Worm (Caenorhabditis elegans) whole organism, young adult: ENCODE measurements around the gene F22H10.11.

Experiments
- B0261.1 ChIP-seq: sonication (generic microtip); optimal IDR thresholded peaks from 2 replicates; lab custom pipeline; 2016; ENCODE audit warnings: mild to moderate bottlenecking, missing genetic modification characterization, moderate library complexity, missing compliant biosample characterization
- B0336.3 ChIP-seq: fragments of 200-800 bp; sonication (Bioruptor generic); IDR thresholded peaks from 2 replicates; pipeline ENCODE4 v1.3.6; 2022; ENCODE audit warnings: missing genetic modification characterization, missing compliant biosample characterization
- F10E7.11 ChIP-seq: sonication (generic microtip); optimal IDR thresholded peaks from 2 replicates; lab custom pipeline; 2017; ENCODE audit warnings: mild to moderate bottlenecking, missing genetic modification characterization, moderate library complexity, missing compliant biosample characterization
- F23B12.7 ChIP-seq: sonication (generic microtip); optimal IDR thresholded peaks from 2 replicates; lab custom pipeline; 2017; ENCODE audit warnings: missing genetic modification characterization, mild to moderate bottlenecking, missing compliant biosample characterization, antibody characterized with exemption, moderate library complexity; ENCODE audit not compliant: insufficient read depth
- F37B4.10 ChIP-seq: fragments of 200-800 bp; sonication (Bioruptor generic); IDR thresholded peaks from 2 replicates; pipeline ENCODE4 v1.3.6; 2022; ENCODE audit warnings: missing genetic modification characterization, missing compliant biosample characterization
- K11D2.4 ChIP-seq: fragments of 200-800 bp; sonication (Bioruptor generic); IDR thresholded peaks from 2 replicates; pipeline ENCODE4 v1.3.6; 2022; ENCODE audit warnings: missing genetic modification reagents, missing genetic modification characterization, missing compliant biosample characterization
- T07F8.4 ChIP-seq: sonication (generic microtip); optimal IDR thresholded peaks from 2 replicates; lab custom pipeline; 2016; ENCODE audit warnings: mild to moderate bottlenecking, missing genetic modification characterization, moderate library complexity, missing compliant biosample characterization
- Y53G8AR.9 ChIP-seq: fragments of 200-800 bp; sonication (Bioruptor generic); conservative IDR thresholded peaks from 2 replicates; pipeline ENCODE4 v1.3.6; 2022; ENCODE audit warnings: missing genetic modification reagents, missing genetic modification characterization, missing compliant biosample characterization
- Y95B8A.8 ChIP-seq: fragments of 200-800 bp; sonication (Bioruptor generic); IDR thresholded peaks from 2 replicates; pipeline ENCODE4 v1.3.6; 2022; ENCODE audit warnings: missing genetic modification reagents, missing genetic modification characterization, missing compliant biosample characterization
- ZK185.1 ChIP-seq: sonication (generic microtip); optimal IDR thresholded peaks from 2 replicates; lab custom pipeline; 2016; ENCODE audit warnings: mild to moderate bottlenecking, missing genetic modification characterization, missing compliant biosample characterization; ENCODE audit not compliant: poor library complexity, severe bottlenecking
- akir-1 ChIP-seq: fragments of 200-800 bp; sonication (Bioruptor generic); optimal IDR thresholded peaks from 2 replicates; lab custom pipeline; 2018; ENCODE audit warnings: mild to moderate bottlenecking, missing genetic modification characterization, moderate library complexity, missing compliant biosample characterization
- aptf-3 ChIP-seq: fragments of 200-800 bp; sonication (Bioruptor generic); IDR thresholded peaks from 2 replicates; pipeline ENCODE4 v1.3.6; 2022; ENCODE audit warnings: missing genetic modification characterization, missing compliant biosample characterization
- atf-7 ChIP-seq: sonication (generic microtip); optimal IDR thresholded peaks from 2 replicates; lab custom pipeline; 2017; ENCODE audit warnings: mild to moderate bottlenecking, missing genetic modification characterization, missing compliant biosample characterization
- attf-5 ChIP-seq: fragments of 200-800 bp; sonication (Bioruptor generic); optimal IDR thresholded peaks from 2 replicates; lab custom pipeline; 2018; ENCODE audit warnings: mild to moderate bottlenecking, missing genetic modification characterization, missing compliant biosample characterization
- ceh-58 ChIP-seq: fragments of 200-800 bp; sonication (Bioruptor generic); IDR thresholded peaks from 2 replicates; pipeline ENCODE4 v1.3.6; 2022; ENCODE audit warnings: missing genetic modification characterization, missing compliant biosample characterization
- ceh-79 ChIP-seq: sonication (generic microtip); optimal IDR thresholded peaks from 2 replicates; lab custom pipeline; 2017; ENCODE audit warnings: mild to moderate bottlenecking, missing genetic modification characterization, missing compliant biosample characterization
- dox-1 ChIP-seq: fragments of 200-800 bp; sonication (Bioruptor generic); IDR thresholded peaks from 2 replicates; pipeline ENCODE4 v1.3.6; 2022; ENCODE audit warnings: missing genetic modification reagents, missing genetic modification characterization, missing compliant biosample characterization
- efl-1 ChIP-seq: fragments of 150-350 bp; optimal IDR thresholded peaks from 2 replicates; lab custom pipeline; 2014; ENCODE audit warnings: missing biosample characterization, missing genetic modification reagents, missing genetic modification characterization
- egrh-3 ChIP-seq: fragments of 200-800 bp; sonication (Bioruptor generic); IDR thresholded peaks from 2 replicates; pipeline ENCODE4 v1.3.6; 2022; ENCODE audit warnings: missing genetic modification reagents, missing genetic modification characterization, missing compliant biosample characterization
- ets-4 ChIP-seq: fragments of 200-800 bp; sonication (Bioruptor generic); optimal IDR thresholded peaks from 2 replicates; lab custom pipeline; 2018; ENCODE audit warnings: mild to moderate bottlenecking, missing genetic modification characterization, missing compliant biosample characterization
- gei-17 ChIP-seq: fragments of 200-800 bp; sonication (Bioruptor generic); optimal IDR thresholded peaks from 2 replicates; lab custom pipeline; 2018; ENCODE audit warnings: mild to moderate bottlenecking, missing genetic modification characterization, missing compliant biosample characterization
- him-1 ChIP-seq: sonication (generic microtip); optimal IDR thresholded peaks from 2 replicates; lab custom pipeline; 2016; ENCODE audit warnings: missing genotype, missing genetic modification reagents, missing genetic modification characterization, missing compliant biosample characterization
- lin-26 ChIP-seq: fragments of 200-800 bp; sonication (Bioruptor generic); IDR thresholded peaks from 2 replicates; pipeline ENCODE4 v1.3.6; 2022; ENCODE audit warnings: missing genetic modification reagents, missing genetic modification characterization, missing compliant biosample characterization
- lin-35 ChIP-seq, 3 experiments: fragments of 150-350 bp in 2 of 3; sonication (generic microtip) in 1 of 3; optimal IDR thresholded peaks; 2 replicates each; lab custom pipeline; 2014 to 2018; ENCODE audit warnings: missing biosample characterization in 3 of 3, missing genetic modification characterization in 3 of 3, missing genetic modification reagents in 3 of 3
- lin-40 ChIP-seq: sonication (generic microtip); optimal IDR thresholded peaks from 2 replicates; lab custom pipeline; 2016; ENCODE audit warnings: missing genetic modification characterization, mild to moderate bottlenecking, missing compliant biosample characterization, missing genotype, missing genetic modification reagents
- lsl-1 ChIP-seq: fragments of 200-800 bp; sonication (Bioruptor generic); optimal IDR thresholded peaks from 2 replicates; lab custom pipeline; 2018; ENCODE audit warnings: mild to moderate bottlenecking, missing genetic modification characterization, moderate library complexity, missing compliant biosample characterization
- lsy-27 ChIP-seq: sonication (generic microtip); optimal IDR thresholded peaks from 2 replicates; lab custom pipeline; 2017; ENCODE audit warnings: missing genetic modification characterization, mild to moderate bottlenecking, missing compliant biosample characterization, antibody characterized with exemption, missing genotype, borderline replicate concordance; ENCODE audit not compliant: insufficient read depth
- madf-6 ChIP-seq: fragments of 200-800 bp; sonication (Bioruptor generic); IDR thresholded peaks from 2 replicates; pipeline ENCODE4 v1.3.6; 2022; ENCODE audit warnings: missing genetic modification reagents, missing genetic modification characterization, missing compliant biosample characterization
- madf-8 ChIP-seq: fragments of 200-800 bp; sonication (Bioruptor generic); conservative IDR thresholded peaks from 2 replicates; pipeline ENCODE4 v1.3.6; 2022; ENCODE audit warnings: missing genetic modification reagents, missing genetic modification characterization, missing compliant biosample characterization
- nfya-1 ChIP-seq: sonication (generic microtip); optimal IDR thresholded peaks from 2 replicates; lab custom pipeline; 2017; ENCODE audit warnings: antibody characterized with exemption, missing compliant biosample characterization, missing genetic modification characterization, borderline replicate concordance; ENCODE audit not compliant: insufficient read depth
- nfyb-1 ChIP-seq: fragments of 200-800 bp; sonication (Bioruptor generic); IDR thresholded peaks from 2 replicates; pipeline ENCODE4 v1.3.6; 2022; ENCODE audit warnings: missing genetic modification reagents, missing genetic modification characterization, missing compliant biosample characterization
- nhr-27 ChIP-seq: fragments of 200-800 bp; sonication (Bioruptor generic); optimal IDR thresholded peaks from 2 replicates; lab custom pipeline; 2018; ENCODE audit warnings: mild to moderate bottlenecking, missing genetic modification characterization, moderate library complexity, missing compliant biosample characterization
- nhr-80 ChIP-seq: sonication (generic microtip); optimal IDR thresholded peaks from 2 replicates; lab custom pipeline; 2016; ENCODE audit warnings: missing genetic modification characterization, missing compliant biosample characterization
- rec-8 ChIP-seq, 2 experiments: sonication (generic microtip); optimal IDR thresholded peaks; 2 replicates each; lab custom pipeline; 2016; ENCODE audit warnings: mild to moderate bottlenecking in 2 of 2, missing genetic modification characterization in 2 of 2, missing genetic modification reagents in 2 of 2, missing genotype in 2 of 2, missing biosample characterization in 1 of 2, missing compliant biosample characterization in 1 of 2, moderate library complexity in 1 of 2
- sea-2 ChIP-seq: fragments of 200-800 bp; sonication (Bioruptor generic); IDR thresholded peaks from 2 replicates; pipeline ENCODE4 v1.3.6; 2022; ENCODE audit warnings: missing genetic modification characterization, missing compliant biosample characterization
- snpc-1.1 ChIP-seq: sonication (generic microtip); optimal IDR thresholded peaks from 2 replicates; lab custom pipeline; 2017; ENCODE audit warnings: missing genetic modification characterization, mild to moderate bottlenecking, missing compliant biosample characterization, antibody characterized with exemption, moderate library complexity, missing genotype, missing genetic modification reagents; ENCODE audit not compliant: insufficient read depth
- snpc-4 ChIP-seq, 5 experiments: fragments of 150-350 bp in 1 of 5; sonication (generic microtip) in 4 of 5; optimal IDR thresholded peaks; 2 replicates each; lab custom pipeline; 2014 to 2018; ENCODE audit warnings: missing genetic modification characterization in 5 of 5, missing biosample characterization in 3 of 5, antibody characterized with exemption in 2 of 5, mild to moderate bottlenecking in 2 of 5, missing compliant biosample characterization in 2 of 5, missing genotype in 2 of 5, moderate library complexity in 2 of 5, missing genetic modification reagents in 1 of 5
- sptf-2 ChIP-seq: fragments of 200-800 bp; sonication (Bioruptor generic); optimal IDR thresholded peaks from 2 replicates; lab custom pipeline; 2018; ENCODE audit warnings: mild to moderate bottlenecking, missing genetic modification characterization, missing compliant biosample characterization
- unc-130 ChIP-seq: sonication (generic microtip); optimal IDR thresholded peaks from 2 replicates; lab custom pipeline; 2016; ENCODE audit warnings: missing genetic modification reagents, missing genetic modification characterization, missing compliant biosample characterization
- ztf-28 ChIP-seq: fragments of 200-800 bp; sonication (Bioruptor generic); IDR thresholded peaks from 2 replicates; pipeline ENCODE4 v1.3.6; 2022; ENCODE audit warnings: missing genetic modification reagents, missing genetic modification characterization, missing compliant biosample characterization

F22H10.11 gene

DNA sequence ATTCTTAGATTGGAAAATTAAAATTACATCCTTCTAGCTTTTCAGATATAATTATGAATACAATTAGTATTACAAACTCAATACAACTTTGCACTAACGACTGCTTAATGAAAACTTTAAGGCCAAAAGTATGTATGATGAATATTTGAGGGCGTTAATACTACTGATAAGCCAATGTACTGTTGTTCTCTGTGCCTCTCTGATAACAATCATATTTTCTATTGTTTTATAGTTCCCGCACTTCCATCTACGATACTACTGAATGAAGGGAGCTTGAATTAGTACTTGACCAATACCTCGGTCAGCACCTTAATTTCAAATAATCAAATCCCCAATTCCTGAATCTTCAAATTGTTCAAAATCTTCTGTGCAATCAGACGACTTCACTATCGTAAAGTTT is 18.7 kb downstream of the F22H10.11 start:
- TF ChIP-seq nhr-80 (peak; percentile 42), atf-7 (no peak)
- TF ChIP-seq, all 124 proteins: peak for 1

DNA sequence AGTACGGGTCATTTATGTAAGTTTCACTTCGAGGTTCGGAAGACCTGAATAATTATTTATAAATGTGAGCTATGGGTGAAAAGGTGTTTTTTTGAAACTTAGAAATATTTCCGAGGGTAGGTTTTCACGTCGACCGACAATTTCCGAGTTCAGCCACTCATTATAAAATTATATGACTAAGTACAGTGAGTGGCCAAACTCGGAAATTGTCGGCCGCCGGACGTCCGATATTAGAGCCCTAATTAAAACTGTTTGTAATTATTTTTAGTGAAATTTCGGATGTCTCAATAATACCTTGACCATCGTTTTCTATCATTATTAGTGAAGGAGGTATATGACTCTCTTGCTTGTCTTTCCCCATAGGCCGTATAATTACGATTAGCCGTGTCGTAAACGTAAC is 20.3 kb downstream of the F22H10.11 start:
- TF ChIP-seq nfyb-1 (GFP tag; lab: Robert Waterston, UW) (no peak), attf-5 (GFP tag; lab: Kevin White, UChicago) (no peak), B0336.3 (no peak), F23B12.7 (no peak), snpc-4 (GFP tag; optimal IDR thresholded peaks at IDR 0.05; lab: Kevin White, UChicago) (no peak), snpc-4 (tag; optimal IDR thresholded peaks at IDR 0.05; lab: Kevin White, UChicago) (peak in 2 of 4 experiments; percentile 80 to 82), efl-1 (GFP tag; lab: Kevin White, UChicago) (no peak), snpc-1.1 (peak; percentile 31), nhr-27 (tag; lab: Kevin White, UChicago) (no peak), gei-17 (no peak), unc-130 (GFP tag; lab: Kevin White, UChicago) (no peak)

DNA sequence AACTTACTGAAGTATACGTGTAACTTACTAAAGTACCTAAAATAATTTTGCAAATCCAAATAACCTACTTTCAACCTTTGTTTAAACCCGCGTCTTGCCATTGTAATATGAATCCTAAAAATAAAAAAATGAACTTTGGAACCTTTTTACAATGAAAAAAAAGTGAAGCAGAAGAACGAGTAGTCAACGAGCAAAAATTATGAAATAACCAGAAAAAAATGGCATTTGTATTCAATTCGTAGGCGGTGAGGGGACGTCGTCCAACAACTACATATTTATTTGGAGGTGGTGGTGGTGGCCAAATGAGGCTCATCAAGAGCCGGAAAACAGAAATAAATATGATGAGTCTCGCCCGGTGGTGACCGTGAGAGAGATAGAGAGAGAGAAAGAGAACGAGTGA is 25.1 kb downstream of the F22H10.11 start, which contains the start of gene F43B10.1:
Gene F43B10.1, minus strand, starts transcription at position 101 of the 400 bp plus-strand sequence.
- TF ChIP-seq madf-8 (GFP tag; lab: Robert Waterston, UW) (no peak), ceh-79 (tag; lab: Kevin White, UChicago) (no peak), nfyb-1 (GFP tag; lab: Robert Waterston, UW) (no peak), T07F8.4 (tag; lab: Kevin White, UChicago) (no peak), sea-2 (GFP tag; lab: Robert Waterston, UW) (no peak), akir-1 (GFP tag; lab: Kevin White, UChicago) (no peak), F10E7.11 (tag; lab: Kevin White, UChicago) (no peak), nfya-1 (tag; lab: Kevin White, UChicago) (no peak), aptf-3 (GFP tag; lab: Robert Waterston, UW) (no peak), ets-4 (GFP tag; lab: Kevin White, UChicago) (no peak), ztf-28 (GFP tag; lab: Robert Waterston, UW) (no peak), egrh-3 (GFP tag; lab: Robert Waterston, UW) (no peak), F37B4.10 (GFP tag; lab: Robert Waterston, UW) (no peak), him-1 (tag; lab: Kevin White, UChicago) (no peak), snpc-1.1 (no peak), lin-26 (GFP tag; lab: Robert Waterston, UW) (no peak), lsl-1 (GFP tag; lab: Kevin White, UChicago) (no peak), ceh-58 (no peak)

DNA sequence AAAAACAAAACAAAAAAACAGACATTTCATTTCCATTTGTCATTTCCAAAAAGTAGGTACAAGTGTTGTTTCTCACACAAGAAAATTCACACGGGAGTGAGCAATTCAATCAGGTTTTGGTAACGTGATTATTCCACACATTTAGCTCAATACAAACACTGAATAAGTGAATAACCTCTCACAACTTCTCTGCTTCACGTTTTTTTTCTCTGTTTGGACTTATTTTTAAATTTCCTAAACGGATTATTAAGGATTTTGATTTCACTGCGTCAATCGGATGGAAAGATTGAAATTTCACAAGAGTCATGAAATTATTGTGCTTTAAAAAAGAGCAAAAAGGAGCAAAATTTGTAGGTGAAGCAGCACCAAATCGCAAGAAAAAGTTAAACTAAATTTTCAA is 27.6 kb downstream of the F22H10.11 start:
- TF ChIP-seq rec-8 (tag; optimal IDR thresholded peaks at IDR 0.05; lab: Kevin White, UChicago) = no peak
- TF ChIP-seq lin-40 (tag; lab: Kevin White, UChicago) = no peak
- TF ChIP-seq lsy-27 (tag; lab: Kevin White, UChicago) = no peak
- no peak for TF ChIP-seq K11D2.4 (GFP tag; lab: Robert Waterston, UW)
- TF ChIP-seq lin-35 (GFP tag; optimal IDR thresholded peaks at IDR 0.05; lab: Kevin White, UChicago) = no peak
- TF ChIP-seq madf-6 (GFP tag; lab: Robert Waterston, UW) = no peak
- no peak for TF ChIP-seq B0261.1 (tag; lab: Kevin White, UChicago)
- no peak for TF ChIP-seq Y95B8A.8 (GFP tag; lab: Robert Waterston, UW)
- TF ChIP-seq dox-1 (GFP tag; lab: Robert Waterston, UW) = no peak
- TF ChIP-seq sptf-2 (GFP tag; lab: Kevin White, UChicago) = no peak
- no peak for TF ChIP-seq ZK185.1 (tag; lab: Kevin White, UChicago)
- no peak for TF ChIP-seq Y53G8AR.9
